Worm (Caenorhabditis elegans): Measurements from ENCODE around the gene dcap-1.

- TF ChIP-seq snpc-4 (tag; optimal IDR thresholded peaks at IDR 0.05), result no peak
- TF ChIP-seq elt-3 (tag; optimal IDR thresholded peaks at IDR 0.05), result no peak
Observed at ce11 chrIV:1012447-1012846, 42.1 kb downstream of the dcap-1 start, which contains the start of gene rbm-39.

All from whole organism, mixed stage, embryonic.